Worm (Caenorhabditis elegans) whole organism, late embryonic: Measurements from ENCODE around the gene B0303.14.

Experiments used
- F13H6.1 ChIP-seq: sonication (generic microtip); optimal IDR thresholded peaks from 2 replicates; lab custom pipeline; 2016; ENCODE audit warnings: missing genetic modification characterization, missing compliant biosample characterization
- K02D7.2 ChIP-seq: sonication (generic microtip); optimal IDR thresholded peaks from 2 replicates; lab custom pipeline; 2017; ENCODE audit warnings: mild to moderate bottlenecking, missing genetic modification characterization, missing compliant biosample characterization
- K09A11.1 ChIP-seq: sonication (generic microtip); optimal IDR thresholded peaks from 2 replicates; lab custom pipeline; 2017; ENCODE audit warnings: antibody characterized with exemption, mild to moderate bottlenecking, missing genetic modification characterization, missing compliant biosample characterization; ENCODE audit not compliant: insufficient read depth
- T23F11.4 ChIP-seq: fragments of 200-800 bp; sonication (Bioruptor generic); optimal IDR thresholded peaks from 2 replicates; lab custom pipeline; 2018; ENCODE audit warnings: mild to moderate bottlenecking, missing genetic modification characterization, missing compliant biosample characterization
- ahr-1 ChIP-seq: sonication (generic microtip); optimal IDR thresholded peaks from 2 replicates; lab custom pipeline; 2016; ENCODE audit warnings: missing genetic modification characterization, missing compliant biosample characterization
- ceh-14 ChIP-seq: sonication (generic microtip); optimal IDR thresholded peaks from 2 replicates; lab custom pipeline; 2016; ENCODE audit warnings: missing genotype, missing genetic modification characterization, missing compliant biosample characterization
- ceh-18 ChIP-seq: sonication (generic microtip); optimal IDR thresholded peaks from 2 replicates; lab custom pipeline; 2016; ENCODE audit warnings: missing genetic modification characterization, missing compliant biosample characterization
- ceh-19 ChIP-seq: fragments of 200-800 bp; sonication (Bioruptor generic); optimal IDR thresholded peaks from 2 replicates; lab custom pipeline; 2018; ENCODE audit warnings: mild to moderate bottlenecking, missing genetic modification characterization, missing compliant biosample characterization
- ceh-2 ChIP-seq: sonication (generic microtip); optimal IDR thresholded peaks from 2 replicates; lab custom pipeline; 2016; ENCODE audit warnings: missing genotype, missing genetic modification characterization, missing compliant biosample characterization
- ceh-22 ChIP-seq: sonication (generic microtip); optimal IDR thresholded peaks from 2 replicates; lab custom pipeline; 2017; ENCODE audit warnings: missing biosample characterization, missing genetic modification characterization
- ceh-24 ChIP-seq: sonication (generic microtip); optimal IDR thresholded peaks from 2 replicates; lab custom pipeline; 2016; ENCODE audit warnings: mild to moderate bottlenecking, missing genetic modification characterization, missing compliant biosample characterization
- ceh-48 ChIP-seq: sonication (generic microtip); optimal IDR thresholded peaks from 2 replicates; lab custom pipeline; 2016; ENCODE audit warnings: missing genetic modification characterization, inconsistent platforms, missing compliant biosample characterization
- che-1 ChIP-seq: sonication (generic microtip); optimal IDR thresholded peaks from 2 replicates; lab custom pipeline; 2016; ENCODE audit warnings: mild to moderate bottlenecking, missing genetic modification characterization, missing compliant biosample characterization
- dmd-4 ChIP-seq: sonication (generic microtip); optimal IDR thresholded peaks from 2 replicates; lab custom pipeline; 2016; ENCODE audit warnings: borderline replicate concordance, missing genetic modification characterization, missing compliant biosample characterization
- elt-2 ChIP-seq: sonication (generic microtip); optimal IDR thresholded peaks from 2 replicates; lab custom pipeline; 2016; ENCODE audit warnings: missing genetic modification reagents, missing genetic modification characterization, missing compliant biosample characterization
- elt-4 ChIP-seq: sonication (generic microtip); optimal IDR thresholded peaks from 2 replicates; lab custom pipeline; 2016; ENCODE audit warnings: missing genetic modification characterization, missing compliant biosample characterization
- eyg-1 ChIP-seq: sonication (generic microtip); optimal IDR thresholded peaks from 2 replicates; lab custom pipeline; 2016; ENCODE audit warnings: missing genotype, missing genetic modification characterization, missing compliant biosample characterization
- fkh-10 ChIP-seq: fragments of 150-350 bp; optimal IDR thresholded peaks from 2 replicates; lab custom pipeline; 2014; ENCODE audit warnings: missing biosample characterization, missing genetic modification reagents, missing genetic modification characterization
- fkh-6 ChIP-seq: sonication (generic microtip); optimal IDR thresholded peaks from 2 replicates; lab custom pipeline; 2016; ENCODE audit warnings: missing genetic modification characterization, missing compliant biosample characterization
- gmeb-2 ChIP-seq: sonication (generic microtip); optimal IDR thresholded peaks from 2 replicates; lab custom pipeline; 2016; ENCODE audit warnings: missing genetic modification characterization, inconsistent platforms, missing compliant biosample characterization
- hlh-13 ChIP-seq: fragments of 200-800 bp; sonication (Bioruptor generic); optimal IDR thresholded peaks from 2 replicates; lab custom pipeline; 2018; ENCODE audit warnings: mild to moderate bottlenecking, missing genetic modification characterization, missing compliant biosample characterization
- hlh-30 ChIP-seq: sonication (generic microtip); optimal IDR thresholded peaks from 2 replicates; lab custom pipeline; 2017; ENCODE audit warnings: antibody characterized with exemption, missing genetic modification characterization, missing compliant biosample characterization; ENCODE audit not compliant: insufficient read depth
- hlh-8 ChIP-seq: sonication (generic microtip); optimal IDR thresholded peaks from 2 replicates; lab custom pipeline; 2016; ENCODE audit warnings: missing genotype, missing genetic modification characterization, missing compliant biosample characterization
- lim-6 ChIP-seq: sonication (generic microtip); optimal IDR thresholded peaks from 2 replicates; lab custom pipeline; 2016; ENCODE audit warnings: missing genetic modification characterization, missing compliant biosample characterization
- lin-11 ChIP-seq: fragments of 200-800 bp; sonication (Bioruptor generic); optimal IDR thresholded peaks from 2 replicates; lab custom pipeline; 2018; ENCODE audit warnings: mild to moderate bottlenecking, missing genetic modification characterization, missing compliant biosample characterization
- madf-2 ChIP-seq: sonication (generic microtip); optimal IDR thresholded peaks from 2 replicates; lab custom pipeline; 2017; ENCODE audit warnings: missing genetic modification characterization, missing compliant biosample characterization
- nfya-1 ChIP-seq: sonication (generic microtip); optimal IDR thresholded peaks from 2 replicates; lab custom pipeline; 2017; ENCODE audit warnings: missing genetic modification characterization, mild to moderate bottlenecking, missing compliant biosample characterization, antibody characterized with exemption, moderate library complexity
- nhr-11 ChIP-seq: fragments of 150-350 bp; optimal IDR thresholded peaks from 2 replicates; lab custom pipeline; 2014; ENCODE audit warnings: missing biosample characterization, missing genetic modification characterization
- nhr-232 ChIP-seq: sonication (generic microtip); optimal IDR thresholded peaks from 2 replicates; lab custom pipeline; 2016; ENCODE audit warnings: missing genetic modification characterization, missing compliant biosample characterization
- pha-2 ChIP-seq: sonication (generic microtip); optimal IDR thresholded peaks from 2 replicates; lab custom pipeline; 2017; ENCODE audit warnings: mild to moderate bottlenecking, missing genetic modification characterization, missing compliant biosample characterization
- pha-4 ChIP-seq: fragments of 150-350 bp; optimal IDR thresholded peaks from 2 replicates; lab custom pipeline; 2018; ENCODE audit warnings: missing biosample characterization, missing genetic modification reagents, missing genetic modification characterization
- pros-1 ChIP-seq: fragments of 150-350 bp; optimal IDR thresholded peaks from 2 replicates; lab custom pipeline; 2014; ENCODE audit warnings: missing biosample characterization, missing genetic modification reagents, missing genetic modification characterization
- rnt-1 ChIP-seq: sonication (generic microtip); optimal IDR thresholded peaks from 2 replicates; lab custom pipeline; 2016; ENCODE audit warnings: missing genetic modification characterization, missing compliant biosample characterization
- syd-9 ChIP-seq: sonication (generic microtip); optimal IDR thresholded peaks from 2 replicates; lab custom pipeline; 2016; ENCODE audit warnings: mild to moderate bottlenecking, missing genetic modification characterization, moderate library complexity, missing compliant biosample characterization
- tbx-2 ChIP-seq: sonication (generic microtip); optimal IDR thresholded peaks from 2 replicates; lab custom pipeline; 2016; ENCODE audit warnings: missing genetic modification characterization, missing compliant biosample characterization
- ttx-3 ChIP-seq: sonication (generic microtip); optimal IDR thresholded peaks from 2 replicates; lab custom pipeline; 2016; ENCODE audit warnings: missing genetic modification reagents, missing genetic modification characterization, missing compliant biosample characterization
- unc-3 ChIP-seq, 2 experiments: fragments of 200-800 bp in 1 of 2; sonication (Bioruptor generic) in 1 of 2; sonication (generic microtip) in 1 of 2; conservative IDR thresholded peaks in 1 of 2; optimal IDR thresholded peaks in 1 of 2; 2 replicates each; pipeline versions ENCODE4 v1.3.6 to Lab custom; 2016 to 2022; ENCODE audit warnings: missing compliant biosample characterization in 2 of 2, missing genetic modification characterization in 2 of 2, missing genetic modification reagents in 1 of 2
- unc-42 ChIP-seq: sonication (generic microtip); optimal IDR thresholded peaks from 2 replicates; lab custom pipeline; 2016; ENCODE audit warnings: missing genotype, missing genetic modification characterization, missing compliant biosample characterization
- unc-55 ChIP-seq: sonication (generic microtip); optimal IDR thresholded peaks from 2 replicates; lab custom pipeline; 2017; ENCODE audit warnings: missing biosample characterization, missing genetic modification reagents, missing genetic modification characterization
- ztf-16 ChIP-seq: sonication (generic microtip); optimal IDR thresholded peaks from 2 replicates; lab custom pipeline; 2017; ENCODE audit warnings: missing genetic modification characterization, missing compliant biosample characterization

Gene B0303.14

DNA sequence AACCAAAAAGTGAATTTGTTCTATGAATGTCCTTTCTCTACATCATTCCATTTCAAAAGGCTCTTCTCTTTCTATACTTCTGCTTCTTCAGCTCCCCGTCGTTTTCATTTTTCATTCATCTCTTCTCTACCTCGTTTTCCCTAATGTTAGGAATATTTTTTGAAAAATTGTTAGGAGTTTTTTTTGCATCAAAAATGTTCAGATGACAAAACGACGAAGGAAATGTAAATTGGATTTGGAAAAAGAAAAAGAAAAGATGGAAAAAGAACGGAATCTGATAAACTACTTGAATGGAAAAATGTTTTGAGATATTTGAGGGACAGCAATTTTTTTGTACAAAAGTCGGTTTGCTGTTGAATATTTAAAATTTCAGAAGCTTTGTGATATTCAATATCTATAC, 28.8 kb upstream of the B0303.14 start:
- TF ChIP-seq ceh-14 (tag; lab: Kevin White, UChicago) (no peak), ahr-1 (tag; lab: Kevin White, UChicago) (no peak), pros-1 (tag; lab: Kevin White, UChicago) (no peak), nhr-11 (tag; lab: Kevin White, UChicago) (no peak), nfya-1 (tag; lab: Kevin White, UChicago) (no peak), hlh-8 (tag; lab: Kevin White, UChicago) (no peak), elt-4 (tag; lab: Kevin White, UChicago) (no peak), unc-3 (GFP tag; conservative IDR thresholded peaks at IDR 0.05; lab: Robert Waterston, UW) (no peak), unc-3 (tag; optimal IDR thresholded peaks at IDR 0.05; lab: Kevin White, UChicago) (no peak), pha-4 (tag; lab: Kevin White, UChicago) (no peak), ceh-22 (tag; lab: Kevin White, UChicago) (no peak), ztf-16 (tag; lab: Kevin White, UChicago) (no peak), che-1 (tag; lab: Kevin White, UChicago) (no peak), F13H6.1 (no peak), tbx-2 (tag; lab: Kevin White, UChicago) (no peak), unc-55 (GFP tag; lab: Kevin White, UChicago) (no peak)
- TF ChIP-seq, all 69 proteins: peak for 0

DNA sequence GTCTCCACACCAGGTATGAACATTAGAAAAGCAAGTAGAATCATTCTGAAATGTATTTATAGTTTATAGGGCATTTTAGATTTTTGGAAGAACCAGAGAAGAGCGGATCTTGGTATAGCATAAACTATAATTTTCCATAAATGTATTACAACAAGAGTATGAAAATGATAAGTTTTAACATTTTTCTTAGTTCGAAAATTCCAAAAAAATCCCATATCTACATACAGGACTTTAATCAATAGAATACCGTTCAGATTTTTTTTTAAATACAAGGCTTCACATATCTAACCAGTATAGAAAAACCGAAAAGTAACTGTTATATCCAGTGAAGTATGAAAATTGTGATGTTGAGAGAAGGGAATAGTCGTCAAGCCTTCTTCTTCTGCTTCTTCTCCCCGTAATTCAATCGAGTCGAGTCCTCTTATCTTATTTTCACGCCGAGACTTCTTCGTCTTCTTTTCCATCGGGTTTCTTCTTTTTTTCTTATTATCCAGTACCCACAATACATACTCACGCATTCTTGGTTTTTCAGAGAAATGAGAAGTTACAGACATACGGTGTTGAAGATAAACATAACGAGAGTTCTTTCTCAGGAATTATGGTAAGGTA, 27.9 kb upstream of the B0303.14 start, which contains the start of gene ZK370.6:
Gene ZK370.6, minus strand, starts transcription at position 51 of the 609 bp plus-strand sequence.
- no peak for TF ChIP-seq elt-2
- peak; percentile 91 for TF ChIP-seq unc-42 (tag; lab: Kevin White, UChicago)
- TF ChIP-seq K02D7.2 (tag; lab: Kevin White, UChicago): no peak
- TF ChIP-seq ceh-24 (tag; lab: Kevin White, UChicago): no peak
- no peak for TF ChIP-seq eyg-1 (tag; lab: Kevin White, UChicago)
- no peak for TF ChIP-seq unc-55 (GFP tag; lab: Kevin White, UChicago)

DNA sequence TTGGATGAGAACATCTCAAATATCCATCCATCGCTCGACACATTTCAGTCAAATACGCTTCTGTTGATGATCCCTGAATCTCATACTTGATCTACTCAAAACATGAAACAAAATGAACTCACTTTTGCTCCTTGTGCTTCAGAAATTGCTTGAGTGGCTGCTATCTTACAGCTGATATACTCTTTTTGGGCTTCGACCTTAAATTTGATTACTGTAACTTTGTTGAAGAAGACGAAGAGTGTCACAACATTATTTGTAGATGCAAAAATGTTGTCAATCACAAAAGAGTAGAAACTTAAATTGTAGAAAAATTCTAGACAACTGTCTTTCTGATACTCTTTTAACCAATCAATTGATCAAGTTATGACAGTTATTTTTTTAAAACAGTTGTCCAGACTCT, 26.6 kb upstream of the B0303.14 start:
- TF ChIP-seq ahr-1 (tag; lab: Kevin White, UChicago) (no peak), ceh-48 (tag; lab: Kevin White, UChicago) (no peak), pha-2 (tag; lab: Kevin White, UChicago) (no peak), unc-42 (tag; lab: Kevin White, UChicago) (no peak), rnt-1 (tag; lab: Kevin White, UChicago) (no peak), che-1 (tag; lab: Kevin White, UChicago) (no peak), ttx-3 (tag; lab: Kevin White, UChicago) (no peak), nfya-1 (tag; lab: Kevin White, UChicago) (no peak), hlh-13 (no peak), madf-2 (tag; lab: Kevin White, UChicago) (no peak), lim-6 (tag; lab: Kevin White, UChicago) (no peak), fkh-6 (no peak), pha-4 (tag; lab: Kevin White, UChicago) (no peak), nhr-232 (no peak), unc-55 (GFP tag; lab: Kevin White, UChicago) (no peak), ceh-24 (tag; lab: Kevin White, UChicago) (no peak), gmeb-2 (tag; lab: Kevin White, UChicago) (no peak)

DNA sequence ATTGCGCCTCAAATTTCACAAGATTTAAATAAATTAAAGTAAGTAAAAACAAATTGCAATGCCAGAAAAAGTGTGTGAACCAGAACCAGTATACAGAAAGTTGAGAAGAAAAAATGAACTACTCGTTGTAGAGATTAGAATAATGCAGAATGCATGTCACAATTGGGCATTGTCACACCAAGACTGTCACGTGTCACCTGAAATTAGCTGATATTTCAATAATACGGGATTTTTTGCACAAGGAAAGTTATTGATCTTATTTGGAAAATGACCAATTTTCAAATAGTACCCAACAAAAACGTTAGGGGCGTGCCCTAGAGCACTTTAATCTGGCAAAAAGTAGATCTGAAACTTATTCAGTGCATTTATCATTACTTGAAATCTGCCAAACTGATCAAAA, 26.0 kb upstream of the B0303.14 start:
- TF ChIP-seq hlh-30 (no peak), ceh-2 (tag; lab: Kevin White, UChicago) (no peak)

DNA sequence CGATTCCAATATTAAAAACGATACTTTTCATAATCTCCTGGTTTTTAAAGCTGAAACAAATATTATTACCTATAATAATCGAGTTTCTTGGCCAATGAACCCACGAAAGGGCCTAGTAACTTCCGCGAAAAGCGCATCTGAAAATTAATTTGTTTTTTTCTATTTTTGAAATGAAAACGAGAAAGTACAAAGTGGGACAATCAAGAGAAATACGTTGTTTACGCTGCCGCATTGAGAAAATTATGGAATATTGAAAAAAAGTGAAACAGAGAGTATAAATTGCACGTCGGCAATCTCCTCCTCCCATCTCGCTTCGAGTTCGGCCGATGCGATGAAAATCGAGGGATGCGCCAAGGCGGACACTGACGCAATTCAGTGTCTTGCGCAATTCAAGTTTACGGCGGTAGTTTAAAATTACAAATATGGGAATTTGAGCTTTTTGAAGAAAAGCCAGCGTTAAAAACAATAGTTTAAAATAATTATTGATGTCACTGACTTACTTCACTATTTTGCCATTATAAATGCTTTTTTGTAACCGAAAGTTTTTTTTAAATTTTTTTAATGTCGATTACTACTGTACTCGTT, 25.4 kb upstream of the B0303.14 start, which contains the start of gene pdhk-2:
Gene pdhk-2, minus strand, starts transcription at position 137 of the 585 bp plus-strand sequence.
- TF ChIP-seq ahr-1 (tag; lab: Kevin White, UChicago) (peak; percentile 47), ceh-18 (tag; lab: Kevin White, UChicago) (peak; percentile 82), lin-11 (tag; lab: Kevin White, UChicago) (peak; percentile 65), T23F11.4 (GFP tag; lab: Kevin White, UChicago) (peak; percentile 40), hlh-13 (peak; percentile 27), ceh-2 (tag; lab: Kevin White, UChicago) (peak; percentile 58), elt-2 (peak; percentile 71), pros-1 (tag; lab: Kevin White, UChicago) (no peak), pha-4 (tag; lab: Kevin White, UChicago) (no peak), ceh-19 (GFP tag; lab: Kevin White, UChicago) (peak; percentile 70), fkh-10 (GFP tag; lab: Kevin White, UChicago) (no peak), dmd-4 (tag; lab: Kevin White, UChicago) (peak; percentile 24), K09A11.1 (tag; lab: Kevin White, UChicago) (peak; percentile 67), unc-42 (tag; lab: Kevin White, UChicago) (peak; percentile 90), K02D7.2 (tag; lab: Kevin White, UChicago) (peak; percentile 1), ceh-14 (tag; lab: Kevin White, UChicago) (peak; percentile 85), nfya-1 (tag; lab: Kevin White, UChicago) (peak; percentile 89), syd-9 (tag; lab: Kevin White, UChicago) (peak; percentile 5)
